Fruit fly (Drosophila melanogaster): ENCODE data around the gene Atg16.

- TF ChIP-seq Sox102F (GFP tag; optimal IDR thresholded peaks at IDR 0.05) (peak; percentile 6), acj6 (GFP tag; optimal IDR thresholded peaks at IDR 0.05) (no peak), Met (GFP tag; optimal IDR thresholded peaks at IDR 0.05) (peak; percentile 0), CG6163 (GFP tag; IDR thresholded peaks at IDR 0.05) (peak; percentile 65; the same call in 2 of the 3 replicates), ss (GFP tag; optimal IDR thresholded peaks at IDR 0.05) (peak; percentile 51 to 68), fd59A (GFP tag; optimal IDR thresholded peaks at IDR 0.05) (no peak), CG3919 (GFP tag; optimal IDR thresholded peaks at IDR 0.05) (peak; percentile 25), CG15336 (GFP tag; IDR thresholded peaks at IDR 0.05) (peak; percentile 47; the same call in 1 of the 2 replicates), CG3032 (tag; optimal IDR thresholded peaks at IDR 0.05) (no peak)
Measured at dm6 chr3R:29782367-29782766, 52.5 kb downstream of the Atg16 start.
